Fruit fly (Drosophila melanogaster) whole organism, prepupa: Measurements from ENCODE around the gene Polr2G.

ENCODE experiments used
- Blimp-1 ChIP-seq: fragments of 200-800 bp; sonication (Bioruptor generic); optimal IDR thresholded peaks from 3 replicates; lab custom pipeline; 2017; ENCODE audit warnings: missing biosample characterization, missing genetic modification characterization, mild to moderate bottlenecking, moderate library complexity, missing genetic modification reagents
- CG16779 ChIP-seq: fragments of 200-800 bp; sonication (Bioruptor generic); optimal IDR thresholded peaks from 3 replicates; lab custom pipeline; 2017; ENCODE audit warnings: missing biosample characterization, mild to moderate bottlenecking, missing genetic modification characterization
- CG7368 ChIP-seq: fragments of 200-800 bp; sonication (Bioruptor generic); optimal IDR thresholded peaks from 3 replicates; lab custom pipeline; 2016; ENCODE audit warnings: missing biosample characterization, missing genetic modification characterization
- Gug ChIP-seq: fragments of 200-800 bp; sonication (Bioruptor generic); IDR thresholded peaks from 2 replicates; pipeline ENCODE4 v1.3.6; 2022; ENCODE audit warnings: missing biosample characterization, missing genetic modification characterization
- Hr39 ChIP-seq: fragments of 200-800 bp; sonication (Bioruptor generic); optimal IDR thresholded peaks from 2 replicates; lab custom pipeline; 2016; ENCODE audit warnings: missing biosample characterization, missing genetic modification characterization
- eg ChIP-seq: fragments of 200-800 bp; sonication (Bioruptor generic); IDR thresholded peaks from 3 replicates; pipeline ENCODE4 v1.3.6; 2022; ENCODE audit warnings: missing biosample characterization, missing genetic modification characterization

DNA sequence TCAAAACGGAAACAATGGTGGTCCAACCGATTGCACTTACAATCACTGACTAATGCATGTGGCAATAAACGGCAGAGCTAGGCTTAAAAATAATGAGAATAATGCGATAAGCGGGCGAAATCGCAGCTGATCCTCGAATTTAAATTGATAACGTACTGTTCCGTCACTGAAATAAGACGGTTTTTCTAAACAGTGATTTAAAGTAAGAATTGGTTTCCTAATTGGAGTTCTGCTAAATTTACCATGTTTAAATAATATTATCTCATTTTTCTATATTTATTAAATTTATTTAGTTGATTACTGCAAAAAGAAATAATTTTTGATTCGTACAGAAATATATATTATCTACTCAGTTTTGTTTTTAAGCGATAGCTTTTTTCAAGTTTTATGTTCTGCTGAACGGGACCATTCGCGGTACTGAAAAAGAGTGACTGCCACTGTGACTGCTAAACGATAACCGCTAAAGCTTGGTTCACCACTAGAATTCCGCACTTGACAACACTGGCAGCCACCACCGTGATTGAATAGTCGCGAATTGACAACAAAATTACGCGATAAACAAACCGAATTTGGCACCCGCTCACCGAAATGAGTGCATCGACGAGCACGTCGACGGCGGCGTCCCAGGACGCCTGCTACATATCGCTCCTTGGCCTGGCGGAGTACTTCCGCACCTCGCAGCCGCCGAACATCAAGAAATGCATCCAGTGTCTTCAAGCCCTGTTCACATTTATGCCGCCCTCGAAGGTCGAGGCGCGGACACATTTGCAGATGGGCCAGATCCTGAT, 14.1 kb downstream of the Polr2G start, which contains the start of the genes Spn88Eb and Mau2:
- TF ChIP-seq CG7368 (GFP tag; lab: Kevin White, UChicago) (no peak), eg (peak; percentile 70), Hr39 (no peak), CG16779 (tag; lab: Kevin White, UChicago) (no peak), Gug (GFP tag; lab: Robert Waterston, UW) (peak; percentile 60), Blimp-1 (GFP tag; lab: Kevin White, UChicago) (no peak)
